Worm (Caenorhabditis elegans): ENCODE measurements around the gene F17E9.5.

ce11 chrIV:8297192-8297591, 48.4 kb upstream of the F17E9.5 start, which contains the start of gene nprl-3:
- no peak for TF ChIP-seq nhr-237 (tag; optimal IDR thresholded peaks at IDR 0.05)
- TF ChIP-seq hlh-30 (tag; optimal IDR thresholded peaks at IDR 0.05; ENCODE audit: insufficient read depth): no peak
